Worm (Caenorhabditis elegans) whole organism, midembryonic: Measurements from ENCODE around the gene dpy-8.

ENCODE experiments used
- T22C8.4 ChIP-seq: fragments of 200-800 bp; sonication (Bioruptor generic); IDR thresholded peaks from 2 replicates; pipeline ENCODE4 v1.3.6; 2022; ENCODE audit warnings: missing genetic modification characterization, missing compliant biosample characterization
- cog-1 ChIP-seq: sonication (generic microtip); optimal IDR thresholded peaks from 2 replicates; lab custom pipeline; 2016; ENCODE audit warnings: missing genetic modification characterization, missing compliant biosample characterization
- flt-1 ChIP-seq: fragments of 200-800 bp; sonication (Bioruptor generic); IDR thresholded peaks from 2 replicates; pipeline ENCODE4 v1.3.6; 2022; ENCODE audit warnings: missing genetic modification characterization, missing compliant biosample characterization
- ref-1 ChIP-seq: fragments of 200-800 bp; sonication (Bioruptor generic); conservative IDR thresholded peaks from 2 replicates; pipeline ENCODE4 v1.3.6; 2022; ENCODE audit warnings: missing genetic modification reagents, missing genetic modification characterization, missing compliant biosample characterization
- ztf-23 ChIP-seq: fragments of 200-800 bp; sonication (Bioruptor generic); IDR thresholded peaks from 2 replicates; pipeline ENCODE4 v1.3.6; 2022; ENCODE audit warnings: missing genetic modification reagents, missing genetic modification characterization, missing compliant biosample characterization
- ztf-29 ChIP-seq: fragments of 200-800 bp; sonication (Bioruptor generic); IDR thresholded peaks from 2 replicates; pipeline ENCODE4 v1.3.6; 2022; ENCODE audit warnings: missing genetic modification reagents, missing genetic modification characterization, missing compliant biosample characterization

ce11 chrX:5142403-5142802 is 7.9 kb downstream of the dpy-8 start:
- TF ChIP-seq T22C8.4 (GFP tag; lab: Robert Waterston, UW) (no peak), ztf-23 (no peak), flt-1 (GFP tag; lab: Robert Waterston, UW) (no peak), ztf-29 (no peak), ref-1 (GFP tag; lab: Robert Waterston, UW) (no peak), cog-1 (tag; lab: Kevin White, UChicago) (no peak)
